Fruit fly (Drosophila melanogaster) whole organism, embryonic: ENCODE measurements around the gene CG3587.

Source experiments
- B-H2 ChIP-seq: fragments of 200-800 bp; sonication (Bioruptor generic); optimal IDR thresholded peaks from 2 replicates; lab custom pipeline; 2018; ENCODE audit warnings: missing biosample characterization, mild to moderate bottlenecking, missing genetic modification characterization
- CG10366 ChIP-seq: fragments of 200-800 bp; sonication (Bioruptor generic); IDR thresholded peaks from 2 replicates; pipeline ENCODE4 v1.3.6; 2022; ENCODE audit warnings: missing biosample characterization, missing genetic modification characterization
- CG10959 ChIP-seq: fragments of 200-800 bp; sonication (Bioruptor generic); IDR thresholded peaks from 2 replicates; pipeline ENCODE4 v1.3.6; 2022; ENCODE audit warnings: missing biosample characterization, missing genetic modification characterization
- CG11085 ChIP-seq: fragments of 200-800 bp; sonication (Bioruptor generic); IDR thresholded peaks from 2 replicates; pipeline ENCODE4 v1.3.6; 2022; ENCODE audit warnings: missing biosample characterization, missing genetic modification characterization
- CG12155 ChIP-seq: fragments of 200-800 bp; sonication (Bioruptor generic); optimal IDR thresholded peaks from 3 replicates; lab custom pipeline; 2016; ENCODE audit warnings: missing biosample characterization, missing genetic modification characterization
- CG13123 ChIP-seq: fragments of 200-800 bp; sonication (Bioruptor generic); optimal IDR thresholded peaks from 2 replicates; lab custom pipeline; 2016; ENCODE audit warnings: missing biosample characterization, missing genetic modification characterization
- CG14667 ChIP-seq: fragments of 200-800 bp; sonication (Bioruptor generic); IDR thresholded peaks from 2 replicates; pipeline ENCODE4 v1.3.6; 2022; ENCODE audit warnings: missing biosample characterization, missing genetic modification characterization
- CG14710 ChIP-seq: fragments of 200-800 bp; sonication (Bioruptor generic); optimal IDR thresholded peaks from 3 replicates; lab custom pipeline; 2019; ENCODE audit warnings: missing biosample characterization, mild to moderate bottlenecking, missing genetic modification characterization, moderate library complexity
- CG2129 ChIP-seq: fragments of 200-800 bp; sonication (Bioruptor generic); IDR thresholded peaks from 2 replicates; pipeline ENCODE4 v1.3.6; 2022; ENCODE audit warnings: missing biosample characterization, missing genetic modification characterization; ENCODE audit not compliant: partially characterized antibody
- CG2712 ChIP-seq: fragments of 200-800 bp; optimal IDR thresholded peaks from 3 replicates; lab custom pipeline; 2019; ENCODE audit warnings: missing biosample characterization, mild to moderate bottlenecking, missing genetic modification characterization, moderate library complexity
- CG30403 ChIP-seq: fragments of 200-800 bp; sonication (Bioruptor generic); optimal IDR thresholded peaks from 3 replicates; lab custom pipeline; 2016; ENCODE audit warnings: missing biosample characterization, missing genetic modification characterization
- CG3838 ChIP-seq: fragments of 200-800 bp; sonication (Bioruptor generic); optimal IDR thresholded peaks from 3 replicates; lab custom pipeline; 2016; ENCODE audit warnings: missing biosample characterization, missing genetic modification characterization
- CG7745 ChIP-seq: fragments of 200-800 bp; sonication (Bioruptor generic); optimal IDR thresholded peaks from 2 replicates; lab custom pipeline; 2018; ENCODE audit warnings: missing biosample characterization, mild to moderate bottlenecking, missing genetic modification characterization, moderate library complexity
- CG7963 ChIP-seq: fragments of 200-800 bp; sonication (Bioruptor generic); IDR thresholded peaks from 3 replicates; pipeline ENCODE4 v1.3.6; 2022; ENCODE audit warnings: missing biosample characterization, missing genetic modification characterization; ENCODE audit not compliant: partially characterized antibody
- CG8924 ChIP-seq: fragments of 200-800 bp; optimal IDR thresholded peaks from 3 replicates; lab custom pipeline; 2019; ENCODE audit warnings: missing biosample characterization, mild to moderate bottlenecking, missing genetic modification characterization, moderate library complexity
- CG9797 ChIP-seq: fragments of 200-800 bp; sonication (Bioruptor generic); optimal IDR thresholded peaks from 3 replicates; lab custom pipeline; 2018; ENCODE audit warnings: missing biosample characterization, mild to moderate bottlenecking, missing genetic modification characterization
- Deaf1 ChIP-seq: fragments of 200-800 bp; optimal IDR thresholded peaks from 3 replicates; lab custom pipeline; 2019; ENCODE audit warnings: missing biosample characterization, mild to moderate bottlenecking, missing genetic modification characterization, moderate library complexity
- Drgx ChIP-seq: fragments of 200-800 bp; sonication (Bioruptor generic); IDR thresholded peaks from 2 replicates; pipeline ENCODE4 v1.3.6; 2022; ENCODE audit warnings: missing biosample characterization, missing genetic modification characterization
- Fer2 ChIP-seq: fragments of 200-800 bp; sonication (Bioruptor generic); optimal IDR thresholded peaks from 2 replicates; lab custom pipeline; 2018; ENCODE audit warnings: missing biosample characterization, mild to moderate bottlenecking, missing genetic modification characterization, moderate library complexity
- GATAe ChIP-seq: fragments of 200-800 bp; sonication (Bioruptor generic); conservative IDR thresholded peaks from 2 replicates; pipeline ENCODE4 v1.3.6; 2022; ENCODE audit warnings: missing biosample characterization, missing genetic modification characterization
- HHEX ChIP-seq: fragments of 200-800 bp; sonication (Bioruptor generic); optimal IDR thresholded peaks from 3 replicates; lab custom pipeline; 2017; ENCODE audit warnings: missing biosample characterization, mild to moderate bottlenecking, missing genetic modification characterization, missing genetic modification reagents
- HmgZ ChIP-seq: fragments of 200-800 bp; sonication (Bioruptor generic); optimal IDR thresholded peaks from 2 replicates; lab custom pipeline; 2018; ENCODE audit warnings: missing biosample characterization, mild to moderate bottlenecking, missing genetic modification characterization
- Hr3 ChIP-seq: fragments of 200-800 bp; sonication (Bioruptor generic); optimal IDR thresholded peaks from 3 replicates; lab custom pipeline; 2016; ENCODE audit warnings: missing biosample characterization, missing genetic modification characterization
- Lpt ChIP-seq: fragments of >200 bp; optimal IDR thresholded peaks from 2 replicates; lab custom pipeline; 2018; ENCODE audit warnings: missing biosample characterization, missing genetic modification characterization
- Mad ChIP-seq: fragments of 200-800 bp; sonication (Bioruptor generic); optimal IDR thresholded peaks from 2 replicates; lab custom pipeline; 2016; ENCODE audit warnings: missing biosample characterization, missing genetic modification characterization
- Mrtf ChIP-seq: fragments of 200-800 bp; sonication (Bioruptor generic); IDR thresholded peaks from 3 replicates; pipeline ENCODE4 v1.3.6; 2022; ENCODE audit warnings: missing biosample characterization, missing genetic modification characterization
- Myb ChIP-seq: fragments of 200-800 bp; sonication (Bioruptor generic); optimal IDR thresholded peaks from 2 replicates; lab custom pipeline; 2016; ENCODE audit warnings: missing biosample characterization, missing genetic modification characterization
- Neu2 ChIP-seq: fragments of 200-800 bp; sonication (Bioruptor generic); optimal IDR thresholded peaks from 3 replicates; lab custom pipeline; 2016; ENCODE audit warnings: missing biosample characterization, missing genetic modification characterization, borderline replicate concordance
- Optix ChIP-seq: fragments of 200-800 bp; sonication (Bioruptor generic); IDR thresholded peaks from 3 replicates; pipeline ENCODE4 v1.3.6; 2022; ENCODE audit warnings: missing biosample characterization, missing genetic modification characterization
- Poxn ChIP-seq: fragments of 200-800 bp; sonication (Bioruptor generic); IDR thresholded peaks from 2 replicates; pipeline ENCODE4 v1.3.6; 2022; ENCODE audit warnings: missing biosample characterization, missing genetic modification characterization
- Side ChIP-seq: fragments of 200-800 bp; sonication (Bioruptor generic); optimal IDR thresholded peaks from 2 replicates; lab custom pipeline; 2016; ENCODE audit warnings: missing biosample characterization, missing genetic modification characterization
- Stat92E ChIP-seq, 3 experiments: fragments of >200 bp in 2 of 3; fragments of 200-800 bp in 1 of 3; sonication (Bioruptor generic) in 1 of 3; optimal IDR thresholded peaks; 2 replicates each; lab custom pipeline; 2017 to 2019; ENCODE audit warnings: missing biosample characterization in 3 of 3, missing genetic modification characterization in 3 of 3, mild to moderate bottlenecking in 1 of 3, moderate library complexity in 1 of 3
- ara ChIP-seq: fragments of 200-800 bp; sonication (Bioruptor generic); IDR thresholded peaks from 2 replicates; pipeline ENCODE4 v1.3.6; 2022; ENCODE audit warnings: missing biosample characterization, missing genetic modification characterization
- bab2 ChIP-seq: fragments of 200-800 bp; sonication (Bioruptor generic); optimal IDR thresholded peaks from 2 replicates; lab custom pipeline; 2016; ENCODE audit warnings: missing biosample characterization, missing genetic modification characterization
- bbx ChIP-seq: fragments of 200-800 bp; sonication (Bioruptor generic); IDR thresholded peaks from 2 replicates; pipeline ENCODE4 v1.3.6; 2022; ENCODE audit warnings: missing biosample characterization, missing genetic modification characterization; ENCODE audit not compliant: partially characterized antibody
- da ChIP-seq: fragments of 200-800 bp; sonication (Bioruptor generic); optimal IDR thresholded peaks from 2 replicates; lab custom pipeline; 2016; ENCODE audit warnings: missing biosample characterization, missing genetic modification characterization
- ham ChIP-seq: fragments of 200-800 bp; sonication (Bioruptor generic); IDR thresholded peaks from 2 replicates; pipeline ENCODE4 v1.3.6; 2022; ENCODE audit warnings: missing biosample characterization, missing genetic modification characterization
- nerfin-2 ChIP-seq: fragments of 200-800 bp; sonication (Bioruptor generic); IDR thresholded peaks from 2 replicates; pipeline ENCODE4 v1.3.6; 2022; ENCODE audit warnings: missing biosample characterization, missing genetic modification characterization; ENCODE audit not compliant: partially characterized antibody
- p53 ChIP-seq: fragments of 200-800 bp; sonication (Bioruptor generic); optimal IDR thresholded peaks from 2 replicates; lab custom pipeline; 2016; ENCODE audit warnings: missing biosample characterization, missing genetic modification characterization
- pita ChIP-seq: fragments of 200-800 bp; sonication (Bioruptor generic); optimal IDR thresholded peaks from 2 replicates; lab custom pipeline; 2017; ENCODE audit warnings: missing biosample characterization, mild to moderate bottlenecking, missing genetic modification characterization
- row ChIP-seq: fragments of 200-800 bp; sonication (Bioruptor generic); IDR thresholded peaks from 3 replicates; pipeline ENCODE4 v1.3.6; 2022; ENCODE audit warnings: missing biosample characterization, missing genetic modification characterization
- shn ChIP-seq: fragments of 200-800 bp; sonication (Bioruptor generic); optimal IDR thresholded peaks from 3 replicates; lab custom pipeline; 2016; ENCODE audit warnings: missing biosample characterization, missing genetic modification characterization
- sisA ChIP-seq: fragments of 200-800 bp; sonication (Bioruptor generic); IDR thresholded peaks from 2 replicates; pipeline ENCODE4 v1.3.6; 2022; ENCODE audit warnings: missing biosample characterization, missing genetic modification characterization
- slou ChIP-seq: fragments of 200-800 bp; sonication (Bioruptor generic); optimal IDR thresholded peaks from 3 replicates; lab custom pipeline; 2016; ENCODE audit warnings: missing biosample characterization, missing genetic modification characterization
- tap ChIP-seq: fragments of 200-800 bp; optimal IDR thresholded peaks from 3 replicates; lab custom pipeline; 2019; ENCODE audit warnings: missing biosample characterization, mild to moderate bottlenecking, missing genetic modification characterization, moderate library complexity
- tll ChIP-seq, 2 experiments: fragments of 200-800 bp in 1 of 2; fragments of >200 bp in 1 of 2; sonication (Bioruptor generic) in 1 of 2; optimal IDR thresholded peaks; 2 replicates each; lab custom pipeline; 2017 to 2019; ENCODE audit warnings: missing biosample characterization in 2 of 2, missing genetic modification characterization in 2 of 2, mild to moderate bottlenecking in 1 of 2, moderate library complexity in 1 of 2
- ttk ChIP-seq: fragments of 200-800 bp; sonication (Bioruptor generic); IDR thresholded peaks from 2 replicates; pipeline ENCODE4 v2.1.2; 2022; ENCODE audit warnings: missing biosample characterization, missing genetic modification characterization
- usp ChIP-seq: fragments of >200 bp; optimal IDR thresholded peaks from 2 replicates; lab custom pipeline; 2017; ENCODE audit warnings: missing biosample characterization, missing genetic modification characterization
- zen ChIP-seq: fragments of 200-800 bp; sonication (Bioruptor generic); optimal IDR thresholded peaks from 3 replicates; lab custom pipeline; 2018; ENCODE audit warnings: missing biosample characterization, mild to moderate bottlenecking, missing genetic modification characterization, moderate library complexity

The CG3587 gene

DNA sequence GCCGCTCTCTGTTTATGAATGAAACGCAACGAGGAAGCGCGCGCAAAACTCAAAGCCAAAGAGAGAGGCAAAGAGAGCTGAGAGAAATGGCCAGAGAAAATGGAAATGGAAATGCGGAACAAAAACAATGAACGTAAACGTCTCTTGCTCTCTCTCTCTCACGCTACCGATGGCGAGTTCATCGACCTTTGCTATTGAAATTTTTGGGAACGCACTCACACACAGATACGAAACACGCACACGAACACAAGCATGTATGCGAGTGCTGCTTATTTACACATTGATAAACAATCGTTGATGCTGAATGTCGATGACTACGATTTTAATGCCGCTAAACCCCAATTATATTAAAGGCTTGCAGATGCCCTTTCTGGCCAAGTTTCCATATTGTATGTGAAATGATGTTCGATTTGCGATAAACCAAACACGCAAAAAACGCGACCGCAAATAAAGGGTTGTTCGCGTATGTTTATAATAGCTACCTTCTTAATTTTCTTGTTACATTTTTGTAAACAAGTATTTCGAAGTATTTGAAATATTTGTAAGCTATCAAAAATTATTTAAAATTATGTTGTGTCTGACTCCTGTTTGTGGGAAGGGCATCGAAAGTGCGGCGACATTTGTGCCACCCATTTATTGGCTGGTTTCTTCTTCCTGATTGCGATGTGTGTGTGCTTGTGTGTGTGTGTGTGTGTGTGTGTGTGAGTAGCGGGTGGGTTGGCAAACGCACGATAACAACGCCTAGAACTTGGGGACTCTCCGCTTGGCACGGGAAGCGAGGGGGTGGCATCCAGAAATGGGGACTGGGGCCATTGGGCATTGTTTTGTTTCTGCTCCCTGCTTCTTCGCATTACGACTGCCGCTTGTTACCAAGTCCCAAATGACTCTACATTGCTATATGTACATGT lies 3.5 kb downstream of the CG3587 start (continued):
- TF ChIP-seq CG10366 (GFP tag; lab: Robert Waterston, UW) (no peak; the same call in 1 of the 2 replicates), Side (GFP tag; lab: Kevin White, UChicago) (peak; percentile 62), Myb (GFP tag; lab: Kevin White, UChicago) (peak; percentile 29), HmgZ (peak; percentile 73), CG8924 (tag; lab: Kevin White, UChicago) (peak; percentile 82), ham (GFP tag; lab: Robert Waterston, UW) (no peak), ttk (GFP tag; lab: Robert Waterston, UW) (0 out of 2 replicates have a peak, but pooled peaks have one; percentile 18), pita (GFP tag; lab: Kevin White, UChicago) (no peak), CG2712 (tag; lab: Kevin White, UChicago) (peak; percentile 82), Hr3 (GFP tag; lab: Kevin White, UChicago) (peak; percentile 48), Drgx (GFP tag; lab: Robert Waterston, UW) (no peak), CG11085 (GFP tag; lab: Robert Waterston, UW) (no peak; the same call in 1 of the 2 replicates), CG9797 (no peak), tap (tag; lab: Kevin White, UChicago) (peak; percentile 33), CG7745 (tag; lab: Kevin White, UChicago) (no peak), CG10959 (GFP tag; lab: Robert Waterston, UW) (no peak), shn (GFP tag; lab: Kevin White, UChicago) (peak; percentile 71), Neu2 (GFP tag; lab: Kevin White, UChicago) (peak; percentile 13), CG14710 (peak; percentile 74), HHEX (GFP tag; lab: Kevin White, UChicago) (peak; percentile 49), sisA (GFP tag; lab: Robert Waterston, UW) (peak; percentile 71), Poxn (no peak), bbx (GFP tag; lab: Robert Waterston, UW) (no peak), bab2 (GFP tag; lab: Kevin White, UChicago) (peak; percentile 67), da (GFP tag; lab: Kevin White, UChicago) (no peak), ara (GFP tag; lab: Robert Waterston, UW) (no peak), CG14667 (GFP tag; lab: Robert Waterston, UW) (peak; percentile 37; the same call in 1 of the 2 replicates), Stat92E (GFP tag; optimal IDR thresholded peaks at IDR 0.05; lab: Kevin White, UChicago) (no peak), Deaf1 (tag; lab: Kevin White, UChicago) (peak; percentile 44), tll (GFP tag; optimal IDR thresholded peaks at IDR 0.05; lab: Kevin White, UChicago) (no peak), Fer2 (tag; lab: Kevin White, UChicago) (no peak), slou (GFP tag; lab: Kevin White, UChicago) (peak; percentile 24), B-H2 (GFP tag; lab: Kevin White, UChicago) (no peak), CG13123 (peak; percentile 3), p53 (GFP tag; lab: Kevin White, UChicago) (no peak), CG3838 (GFP tag; lab: Kevin White, UChicago) (no peak), CG7963 (no peak), CG2129 (GFP tag; lab: Robert Waterston, UW) (no peak), usp (GFP tag; lab: Kevin White, UChicago) (peak; percentile 19), GATAe (GFP tag; lab: Robert Waterston, UW) (no peak), zen (tag; lab: Kevin White, UChicago) (peak; percentile 32), row (GFP tag; lab: Robert Waterston, UW) (peak; percentile 72), Lpt (GFP tag; lab: Kevin White, UChicago) (no peak), Optix (peak; percentile 59; the same call in 1 of the 3 replicates), CG30403 (GFP tag; lab: Kevin White, UChicago) (peak; percentile 75), nerfin-2 (GFP tag; lab: Robert Waterston, UW) (no peak), Mrtf (GFP tag; lab: Robert Waterston, UW) (no peak; the same call in 2 of the 3 replicates), Mad (GFP tag; lab: Kevin White, UChicago) (peak; percentile 36), CG12155 (GFP tag; lab: Kevin White, UChicago) (peak; percentile 58)
